Worm (Caenorhabditis elegans): ENCODE data around the gene pinn-1.

DNA sequence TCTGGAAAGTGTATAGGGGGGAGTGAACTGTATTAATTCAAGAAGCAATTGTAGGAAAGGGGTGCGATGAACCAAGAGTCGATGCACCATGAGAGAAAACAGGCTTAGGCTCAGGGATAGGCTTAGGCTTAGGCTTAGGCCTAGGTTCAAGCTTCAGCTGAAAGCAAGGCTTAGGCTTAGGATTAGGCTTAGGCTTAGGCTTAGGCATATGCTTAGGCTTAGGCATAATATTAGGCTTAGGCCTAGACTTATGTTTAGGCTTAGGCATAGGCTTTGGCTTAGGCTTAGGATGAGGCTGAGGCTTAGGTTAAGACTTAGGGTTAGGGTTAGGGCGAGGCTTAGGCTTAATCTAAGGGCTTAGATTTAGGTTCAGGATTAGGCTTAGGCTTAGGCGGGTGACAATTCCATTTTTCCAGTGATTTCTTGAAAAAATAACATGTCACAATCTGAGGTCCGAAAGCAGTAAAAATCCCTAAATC lies 26.2 kb downstream of the pinn-1 start:
- no peak for TF ChIP-seq nhr-76 (tag; optimal IDR thresholded peaks at IDR 0.05)
- no peak for TF ChIP-seq snpc-4 (tag; optimal IDR thresholded peaks at IDR 0.05)
- no peak for TF ChIP-seq unc-62 (GFP tag; optimal IDR thresholded peaks at IDR 0.05)
- TF ChIP-seq mab-5 (tag; optimal IDR thresholded peaks at IDR 0.05), result no peak
- no peak for TF ChIP-seq ztf-11 (tag; optimal IDR thresholded peaks at IDR 0.05)
- no peak for TF ChIP-seq nhr-28 (tag; optimal IDR thresholded peaks at IDR 0.05)
- TF ChIP-seq mep-1 (tag; optimal IDR thresholded peaks at IDR 0.05), result no peak
- TF ChIP-seq blmp-1 (tag; optimal IDR thresholded peaks at IDR 0.05), result no peak
- no peak for TF ChIP-seq unc-39 (tag; optimal IDR thresholded peaks at IDR 0.05)
- no peak for TF ChIP-seq sem-2 (GFP tag; optimal IDR thresholded peaks at IDR 0.05)
- TF ChIP-seq flh-1 (GFP tag; optimal IDR thresholded peaks at IDR 0.05), result no peak
- TF ChIP-seq elt-3 (tag; optimal IDR thresholded peaks at IDR 0.05), result no peak

All from whole organism, mixed stage, embryonic.